Fruit fly (Drosophila melanogaster): ENCODE results near the gene tgo.
A peak's percentile ranks its signal among the peaks of the same experiment; 100 is the strongest.

The tgo gene

DNA sequence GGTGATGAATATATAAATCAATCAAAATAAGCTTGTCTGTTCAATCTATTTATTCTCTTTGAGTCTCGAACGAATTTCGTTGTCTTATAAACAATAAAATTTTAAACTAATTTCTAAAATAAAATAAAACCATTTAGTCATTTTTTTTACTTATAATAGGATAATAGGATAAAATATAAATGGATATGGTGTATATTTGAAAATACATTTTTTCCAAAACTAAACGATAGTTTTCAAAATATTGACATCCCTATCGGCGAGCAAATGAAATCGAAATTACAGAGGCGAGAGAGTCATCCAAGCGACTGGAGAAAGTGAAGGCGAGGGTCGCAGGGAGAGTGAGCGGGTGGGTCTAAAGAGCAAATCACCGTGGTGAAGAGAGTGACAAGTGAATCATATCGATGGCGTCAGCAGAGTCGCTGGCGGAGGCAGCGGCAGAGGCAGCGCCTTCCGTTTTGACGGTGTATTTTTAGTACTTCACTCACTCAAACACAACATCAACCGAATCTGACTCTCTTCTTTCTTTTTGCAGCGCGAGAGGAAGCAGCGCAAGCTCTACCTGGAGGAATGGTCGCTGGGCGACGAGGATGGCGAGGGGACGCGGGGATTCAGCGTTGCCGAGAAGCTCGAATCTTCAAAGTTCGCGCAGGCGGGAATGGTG lies 37.7 kb upstream of the tgo start (continued):
- TF ChIP-seq CG12942 (GFP tag; optimal IDR thresholded peaks at IDR 0.05) (peak; percentile 93), ap (GFP tag; IDR thresholded peaks at IDR 0.05) (no peak), CG4424 (GFP tag; optimal IDR thresholded peaks at IDR 0.05) (peak; percentile 95), CG9215 (GFP tag; IDR thresholded peaks at IDR 0.05) (no peak), bowl (GFP tag; IDR thresholded peaks at IDR 0.05) (no peak), mirr (GFP tag; optimal IDR thresholded peaks at IDR 0.05) (peak; percentile 78), Doc2 (GFP tag; IDR thresholded peaks at IDR 0.05) (no peak), pb (GFP tag; optimal IDR thresholded peaks at IDR 0.05) (peak; percentile 41), odd (GFP tag; optimal IDR thresholded peaks at IDR 0.05) (peak; percentile 98), Gug (GFP tag; IDR thresholded peaks at IDR 0.05) (peak; percentile 70), pho (GFP tag; optimal IDR thresholded peaks at IDR 0.05) (peak; percentile 67), Drgx (GFP tag; IDR thresholded peaks at IDR 0.05) (no peak), pfk (GFP tag; optimal IDR thresholded peaks at IDR 0.05) (peak; percentile 71), CG17186 (GFP tag; optimal IDR thresholded peaks at IDR 0.05) (peak; percentile 51), bsh (GFP tag; optimal IDR thresholded peaks at IDR 0.05) (peak; percentile 87 to 98), CG7963 (GFP tag; IDR thresholded peaks at IDR 0.05; ENCODE audit: partially characterized antibody) (no peak), tgo (GFP tag; IDR thresholded peaks at IDR 0.05) (no peak), Max (GFP tag; optimal IDR thresholded peaks at IDR 0.05) (peak; percentile 88), CG15073 (GFP tag; optimal IDR thresholded peaks at IDR 0.05) (no peak), Xbp1 (GFP tag; optimal IDR thresholded peaks at IDR 0.05) (peak; percentile 94), row (GFP tag; IDR thresholded peaks at IDR 0.05) (no peak), H2.0 (GFP tag; IDR thresholded peaks at IDR 0.05) (no peak), lola (GFP tag; optimal IDR thresholded peaks at IDR 0.05) (peak in 1 of 3 experiments; percentile 99), chif (GFP tag; optimal IDR thresholded peaks at IDR 0.05) (peak; percentile 45 to 70), PHDP (tag; optimal IDR thresholded peaks at IDR 0.05) (peak; percentile 99), MBD-R2 (GFP tag; IDR thresholded peaks at IDR 0.05) (no peak), psq (GFP tag; optimal IDR thresholded peaks at IDR 0.05) (peak; percentile 87), D19A (tag; optimal IDR thresholded peaks at IDR 0.05) (peak; percentile 98), Neu2 (GFP tag; optimal IDR thresholded peaks at IDR 0.05; ENCODE audit: borderline replicate concordance) (no peak), CrebB (tag; optimal IDR thresholded peaks at IDR 0.05) (peak; percentile 92), MESR4 (GFP tag; optimal IDR thresholded peaks at IDR 0.05) (peak; percentile 35), nerfin-1 (tag; optimal IDR thresholded peaks at IDR 0.05) (peak; percentile 98), Fer2 (tag; optimal IDR thresholded peaks at IDR 0.05) (peak; percentile 97), schlank (tag; optimal IDR thresholded peaks at IDR 0.05) (peak; percentile 86), salm (tag; optimal IDR thresholded peaks at IDR 0.05) (peak; percentile 98), CG10462 (GFP tag; optimal IDR thresholded peaks at IDR 0.05) (peak; percentile 91), gce (GFP tag; IDR thresholded peaks at IDR 0.05) (no peak), CG7556 (GFP tag; optimal IDR thresholded peaks at IDR 0.05) (peak; percentile 100), NFAT (GFP tag; IDR thresholded peaks at IDR 0.05) (no peak), CG14441 (GFP tag; IDR thresholded peaks at IDR 0.05) (no peak), CG13624 (GFP tag; optimal IDR thresholded peaks at IDR 0.05) (peak; percentile 7), CG4820 (GFP tag; optimal IDR thresholded peaks at IDR 0.05) (peak; percentile 89), Optix (GFP tag; IDR thresholded peaks at IDR 0.05) (no peak), CG13775 (GFP tag; optimal IDR thresholded peaks at IDR 0.05) (peak; percentile 98), CG8765 (GFP tag; IDR thresholded peaks at IDR 0.05) (no peak), CG15696 (tag; optimal IDR thresholded peaks at IDR 0.05) (peak; percentile 96), Rfx (GFP tag; IDR thresholded peaks at IDR 0.05) (no peak), jigr1 (GFP tag; IDR thresholded peaks at IDR 0.05) (no peak), CG11085 (GFP tag; IDR thresholded peaks at IDR 0.05) (no peak), lov (optimal IDR thresholded peaks at IDR 0.05) (no peak), lov (GFP tag; IDR thresholded peaks at IDR 0.05) (no peak)

Measured in whole organism, embryonic.